Worm (Caenorhabditis elegans): ENCODE results near the gene K07B1.4.
A peak's percentile ranks its signal among the peaks of the same experiment; 100 is the strongest.

The K07B1.4 gene

ce11 chrV:9342965-9343628, 14.3 kb downstream of the K07B1.4 start:
- peak; percentile 59 for TF ChIP-seq madf-6 (GFP tag; IDR thresholded peaks at IDR 0.05)
- TF ChIP-seq ztf-6 (GFP tag; IDR thresholded peaks at IDR 0.05) = 0 out of 2 replicates have a peak, but pooled peaks have one; percentile 7
- TF ChIP-seq ceh-58 (GFP tag; IDR thresholded peaks at IDR 0.05) = peak; percentile 69; the same call in 1 of the 2 replicates
- TF ChIP-seq madf-10 (tag; optimal IDR thresholded peaks at IDR 0.05) = no peak
- no peak for TF ChIP-seq F52B5.7 (tag; optimal IDR thresholded peaks at IDR 0.05)
- no peak for TF ChIP-seq attf-5 (GFP tag; optimal IDR thresholded peaks at IDR 0.05)
- peak; percentile 8 for TF ChIP-seq F23B12.7 (tag; optimal IDR thresholded peaks at IDR 0.05; ENCODE audit: insufficient read depth)
- TF ChIP-seq B0261.1 (tag; optimal IDR thresholded peaks at IDR 0.05) = no peak
- peak; percentile 59 for TF ChIP-seq ztf-28 (GFP tag; IDR thresholded peaks at IDR 0.05)
- TF ChIP-seq die-1 (tag; optimal IDR thresholded peaks at IDR 0.05) = no peak
- TF ChIP-seq T26A5.8 (tag; optimal IDR thresholded peaks at IDR 0.05) = no peak
- peak; percentile 34 for TF ChIP-seq tlf-1 (GFP tag; optimal IDR thresholded peaks at IDR 0.05)
- TF ChIP-seq nhr-90 (tag; optimal IDR thresholded peaks at IDR 0.05) = no peak
- TF ChIP-seq cebp-2 (GFP tag; IDR thresholded peaks at IDR 0.05) = peak; percentile 74; the same call in 1 of the 2 replicates
- peak; percentile 49; the same call in 1 of the 2 replicates for TF ChIP-seq D2030.7 (GFP tag; IDR thresholded peaks at IDR 0.05)
- TF ChIP-seq ceh-100 (GFP tag; IDR thresholded peaks at IDR 0.05) = no peak; the same call in 1 of the 2 replicates
- 0 out of 2 replicates have a peak, but pooled peaks have one; percentile 8 for TF ChIP-seq bed-1 (GFP tag; IDR thresholded peaks at IDR 0.05)
- TF ChIP-seq nfyb-1 (GFP tag; IDR thresholded peaks at IDR 0.05) = peak; percentile 86
- peak; percentile 34; the same call in 1 of the 2 replicates for TF ChIP-seq egl-44 (GFP tag; IDR thresholded peaks at IDR 0.05)
- peak; percentile 82 for TF ChIP-seq Y95B8A.8 (GFP tag; IDR thresholded peaks at IDR 0.05)
- peak; percentile 56 for TF ChIP-seq nhr-27 (tag; optimal IDR thresholded peaks at IDR 0.05)
- TF ChIP-seq attf-6 (GFP tag; IDR thresholded peaks at IDR 0.05) = peak; percentile 33
- TF ChIP-seq ceh-91 (GFP tag; IDR thresholded peaks at IDR 0.05) = peak; percentile 60; the same call in 1 of the 2 replicates
- no peak for TF ChIP-seq rpc-1 (optimal IDR thresholded peaks at IDR 0.05)
- no peak for TF ChIP-seq rpc-1 (tag; optimal IDR thresholded peaks at IDR 0.05)
- TF ChIP-seq F37B4.10 (GFP tag; IDR thresholded peaks at IDR 0.05) = 0 out of 2 replicates have a peak, but pooled peaks have one; percentile 30
- TF ChIP-seq let-607 (tag; optimal IDR thresholded peaks at IDR 0.05) = no peak
- TF ChIP-seq lsl-1 (GFP tag; optimal IDR thresholded peaks at IDR 0.05) = peak; percentile 32
- TF ChIP-seq tbp1 (GFP tag; optimal IDR thresholded peaks at IDR 0.05) = no peak
- TF ChIP-seq mel-28 (tag; optimal IDR thresholded peaks at IDR 0.05; ENCODE audit: borderline replicate concordance) = no peak
- 0 out of 2 replicates have a peak, but pooled peaks have one; percentile 76 for TF ChIP-seq ceh-40 (GFP tag; IDR thresholded peaks at IDR 0.05)
- TF ChIP-seq lin-35 (GFP tag; optimal IDR thresholded peaks at IDR 0.05) = no peak
- peak; percentile 62; the same call in 1 of the 2 replicates for TF ChIP-seq rcor-1 (GFP tag; IDR thresholded peaks at IDR 0.05)
- TF ChIP-seq dpl-1 (GFP tag; optimal IDR thresholded peaks at IDR 0.05) = no peak
- TF ChIP-seq ztf-18 (tag; optimal IDR thresholded peaks at IDR 0.05) = no peak
- peak; percentile 77 for TF ChIP-seq ekl-4 (GFP tag; IDR thresholded peaks at IDR 0.05)
- TF ChIP-seq F49E8.2 (tag; optimal IDR thresholded peaks at IDR 0.05; ENCODE audit: insufficient read depth) = no peak
- TF ChIP-seq C17E4.6 (GFP tag; IDR thresholded peaks at IDR 0.05) = peak; percentile 22; the same call in 1 of the 2 replicates
- TF ChIP-seq ZK185.1 (tag; optimal IDR thresholded peaks at IDR 0.05; ENCODE audit: poor library complexity, severe bottlenecking) = peak; percentile 51
- TF ChIP-seq Y53F4B.3 (GFP tag; IDR thresholded peaks at IDR 0.05) = no peak
- no peak for TF ChIP-seq hlh-26 (GFP tag; conservative IDR thresholded peaks at IDR 0.05)
- peak; percentile 57; the same call in 1 of the 2 replicates for TF ChIP-seq aptf-3 (GFP tag; IDR thresholded peaks at IDR 0.05)
- no peak for TF ChIP-seq unc-62 (GFP tag; optimal IDR thresholded peaks at IDR 0.05)
- no peak for TF ChIP-seq sdz-38 (tag; optimal IDR thresholded peaks at IDR 0.05)
- no peak for TF ChIP-seq gei-17 (GFP tag; optimal IDR thresholded peaks at IDR 0.05)
- no peak for TF ChIP-seq him-1 (tag; optimal IDR thresholded peaks at IDR 0.05)
- peak; percentile 53; the same call in 1 of the 2 replicates for TF ChIP-seq C06A6.2 (GFP tag; conservative IDR thresholded peaks at IDR 0.05)

Data from whole organism, young adult.